Worm (Caenorhabditis elegans): Measurements from ENCODE around the gene F46E10.2.

DNA sequence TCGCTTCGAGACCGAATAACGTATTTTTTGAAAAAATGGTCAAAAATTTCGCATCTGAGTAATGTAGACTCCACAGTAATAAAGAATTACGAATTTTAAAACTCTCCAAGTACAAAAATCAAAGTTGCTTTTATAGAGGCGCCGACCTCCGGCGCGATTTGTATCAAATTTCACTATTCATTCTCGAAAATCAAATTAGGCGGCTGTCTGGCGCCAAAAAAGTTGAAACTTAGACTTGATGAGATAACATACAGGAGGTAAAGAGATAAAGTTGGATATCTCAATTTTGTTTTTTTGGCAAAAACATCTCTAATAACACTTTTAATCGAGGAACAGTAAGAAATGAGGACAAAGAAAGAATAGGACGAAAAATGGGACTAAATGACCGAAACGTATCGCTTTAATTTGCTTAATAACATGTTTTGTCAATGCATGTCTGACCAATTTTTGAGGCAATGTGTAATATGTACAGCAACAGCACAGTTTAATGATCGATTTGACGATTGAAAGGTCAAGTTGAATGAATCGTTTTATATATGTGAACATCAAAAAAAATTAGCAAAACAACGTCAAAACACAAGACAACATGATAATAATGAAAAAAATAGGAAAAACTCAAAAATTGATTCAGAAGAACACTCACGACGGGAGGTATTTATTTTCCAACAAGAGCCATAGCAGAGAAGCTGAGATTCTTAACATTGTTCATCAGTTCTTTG is 13.8 kb upstream of the F46E10.2 start:
- TF ChIP-seq sdc-2 (tag; optimal IDR thresholded peaks at IDR 0.05), result no peak
- no peak for TF ChIP-seq tbx-2 (tag; optimal IDR thresholded peaks at IDR 0.05)
- no peak for TF ChIP-seq elt-2 (tag; optimal IDR thresholded peaks at IDR 0.05)
- no peak for TF ChIP-seq fkh-10 (GFP tag; optimal IDR thresholded peaks at IDR 0.05)
- no peak for TF ChIP-seq pqm-1 (tag; optimal IDR thresholded peaks at IDR 0.05)
- no peak for TF ChIP-seq K02D7.2 (tag; optimal IDR thresholded peaks at IDR 0.05)
- TF ChIP-seq npax-4 (tag; optimal IDR thresholded peaks at IDR 0.05), result no peak
- TF ChIP-seq zip-5 (tag; optimal IDR thresholded peaks at IDR 0.05), result no peak
- TF ChIP-seq pax-1 (tag; optimal IDR thresholded peaks at IDR 0.05), result no peak
- no peak for TF ChIP-seq hlh-15 (tag; optimal IDR thresholded peaks at IDR 0.05)
- no peak for TF ChIP-seq ceh-9 (tag; optimal IDR thresholded peaks at IDR 0.05)
- no peak for TF ChIP-seq unc-55 (GFP tag; optimal IDR thresholded peaks at IDR 0.05)
- TF ChIP-seq ama-1 (optimal IDR thresholded peaks at IDR 0.05), result no peak
